Worm (Caenorhabditis elegans) whole organism, L4/young adult: Measurements from ENCODE around the gene trpp-1.

ENCODE experiments used
- W03F9.2 ChIP-seq: fragments of 150-350 bp; optimal IDR thresholded peaks from 2 replicates; lab custom pipeline; 2014; ENCODE audit warnings: missing biosample characterization, missing genetic modification characterization
- dao-5 ChIP-seq: sonication (generic microtip); optimal IDR thresholded peaks from 2 replicates; lab custom pipeline; 2016; ENCODE audit warnings: missing genotype, missing genetic modification characterization, moderate library complexity, missing compliant biosample characterization
- him-1 ChIP-seq: sonication (generic microtip); optimal IDR thresholded peaks from 2 replicates; lab custom pipeline; 2016; ENCODE audit warnings: missing genotype, missing genetic modification reagents, missing genetic modification characterization, missing compliant biosample characterization

Gene trpp-1

DNA sequence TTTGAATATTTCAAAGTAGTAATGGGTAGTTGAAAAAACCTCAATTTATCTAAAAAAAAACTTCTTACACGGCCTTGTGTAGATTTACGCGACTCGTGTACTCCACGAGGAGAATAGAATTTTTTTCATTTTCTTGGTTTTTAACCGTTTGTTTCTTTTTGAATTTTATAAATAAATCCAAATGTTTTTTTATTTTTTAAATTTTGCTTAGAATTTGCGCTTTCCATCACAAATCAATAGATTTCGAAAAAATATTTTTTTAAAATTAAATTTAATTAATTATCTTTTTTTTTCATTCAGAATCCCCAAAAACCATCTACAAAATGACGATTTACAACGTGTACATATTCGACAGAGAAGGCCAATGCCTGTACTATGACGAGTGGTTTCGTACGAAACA, at the start of gene trpp-1:
Gene trpp-1, plus strand, starts transcription at position 301 of the 400 bp plus-strand sequence.
- no peak for TF ChIP-seq W03F9.2 (tag; lab: Kevin White, UChicago)
- TF ChIP-seq dao-5 (tag; lab: Kevin White, UChicago): no peak
- TF ChIP-seq him-1 (tag; lab: Kevin White, UChicago): no peak

DNA sequence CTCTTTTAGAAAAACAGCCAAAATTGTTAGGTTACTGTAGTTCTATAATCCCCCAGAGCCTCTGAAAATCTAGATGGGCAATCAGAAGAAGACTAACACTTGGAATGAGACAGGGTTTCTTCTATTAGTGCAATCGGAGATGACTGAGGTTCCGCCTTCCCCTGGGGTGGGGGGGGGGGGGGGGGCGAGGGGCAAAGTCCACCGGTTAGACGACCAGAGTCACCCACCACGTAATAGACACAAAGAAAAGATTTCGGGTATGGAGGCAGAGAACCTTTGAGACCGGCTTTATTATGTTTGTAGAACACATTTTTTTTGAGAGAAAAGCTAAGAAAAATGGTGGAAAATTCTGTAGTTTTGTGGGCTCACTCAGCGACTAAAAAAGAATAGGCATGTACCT, 49.2 kb upstream of the trpp-1 start:
- TF ChIP-seq dao-5 (tag; lab: Kevin White, UChicago) (no peak), him-1 (tag; lab: Kevin White, UChicago) (no peak), W03F9.2 (tag; lab: Kevin White, UChicago) (no peak)

- no peak for TF ChIP-seq W03F9.2 (tag; lab: Kevin White, UChicago)
- no peak for TF ChIP-seq dao-5 (tag; lab: Kevin White, UChicago)
- no peak for TF ChIP-seq him-1 (tag; lab: Kevin White, UChicago)
Observed at ce11 chrV:153867-154266, 47.5 kb upstream of the trpp-1 start.

DNA sequence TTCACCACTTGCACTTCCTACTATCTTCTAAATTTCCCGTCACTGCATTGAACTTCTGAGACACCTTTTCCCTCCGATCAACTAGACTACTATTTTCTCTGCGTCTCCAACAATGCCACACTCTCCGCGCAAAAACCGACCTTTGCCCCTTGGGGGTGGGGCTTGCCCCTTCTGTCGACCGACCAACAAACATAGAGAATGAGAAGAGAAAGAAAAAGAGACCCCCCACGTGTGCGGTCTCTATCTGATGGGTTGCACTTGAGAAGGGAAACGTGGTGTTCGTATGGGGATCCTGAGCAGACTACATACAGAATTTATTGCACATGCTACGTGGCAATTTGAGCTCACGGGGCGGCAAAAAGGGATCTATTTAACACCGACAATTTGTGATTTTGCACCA, 46.2 kb upstream of the trpp-1 start:
- TF ChIP-seq W03F9.2 (tag; lab: Kevin White, UChicago): no peak
- TF ChIP-seq him-1 (tag; lab: Kevin White, UChicago): no peak
- no peak for TF ChIP-seq dao-5 (tag; lab: Kevin White, UChicago)

DNA sequence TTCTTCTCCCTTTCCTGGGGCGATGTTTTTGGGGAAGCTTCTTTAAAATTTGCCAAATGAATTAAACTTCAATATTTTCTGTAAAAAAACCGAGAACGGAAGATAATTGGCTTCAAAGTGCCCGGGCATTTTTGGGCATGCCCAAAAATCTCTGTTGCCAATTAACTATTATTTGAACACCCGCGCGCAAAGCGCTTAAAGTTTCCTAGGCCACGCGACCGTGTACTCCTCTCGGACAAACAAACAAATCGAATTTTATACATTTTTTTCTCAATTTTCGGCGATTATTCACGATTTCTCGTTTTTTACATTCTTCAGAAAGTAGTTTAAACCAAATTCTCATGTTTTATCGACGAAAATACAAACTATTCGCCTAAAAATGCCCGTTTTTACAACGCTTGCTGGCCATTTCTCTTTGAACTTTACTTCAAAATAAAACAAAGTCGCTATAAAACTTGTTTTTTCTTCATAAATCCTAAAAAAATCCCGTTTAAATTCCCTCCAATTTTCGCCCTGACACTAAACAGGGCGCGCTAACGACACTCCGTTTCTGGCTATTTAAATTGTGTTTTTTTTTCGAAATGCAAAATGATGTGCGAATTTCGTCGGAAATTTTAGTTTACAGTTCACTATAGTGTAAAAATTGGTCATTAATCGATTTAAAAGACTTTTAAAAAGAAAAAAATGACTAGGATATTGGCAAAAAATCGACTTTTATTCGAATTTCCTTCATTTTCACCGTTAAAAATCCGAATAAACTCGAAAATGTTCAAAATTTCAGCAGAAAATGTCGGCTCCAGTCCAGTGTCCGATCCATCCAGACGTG, 45.1 kb upstream of the trpp-1 start, which contains the start of gene ttb-1:
Gene ttb-1, plus strand, starts transcription at position 776 of the 826 bp plus-strand sequence.
- no peak for TF ChIP-seq W03F9.2 (tag; lab: Kevin White, UChicago)
- TF ChIP-seq him-1 (tag; lab: Kevin White, UChicago): no peak
- TF ChIP-seq dao-5 (tag; lab: Kevin White, UChicago): no peak

DNA sequence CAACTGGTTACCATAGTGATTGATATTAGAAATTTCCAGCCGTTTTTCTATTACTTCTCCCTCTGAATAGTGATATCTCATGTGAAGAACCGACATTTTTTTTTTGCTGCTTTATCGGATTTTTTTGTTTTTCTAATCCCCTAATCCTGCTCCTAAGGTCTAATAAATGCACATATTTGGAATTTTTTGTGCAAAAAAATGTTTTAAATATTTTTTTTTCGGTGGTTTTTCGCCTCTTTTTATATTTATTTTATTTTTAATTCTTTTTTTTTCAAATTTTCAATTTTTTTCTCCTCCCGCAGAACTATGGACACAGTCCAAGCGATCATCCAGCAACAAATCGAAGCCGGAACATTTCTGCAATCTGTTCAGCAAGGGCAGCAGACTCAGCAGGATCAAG, 34.7 kb upstream of the trpp-1 start, which contains the start of gene Y108G3AL.2:
Gene Y108G3AL.2, plus strand, starts transcription at position 301 of the 400 bp plus-strand sequence.
- no peak for TF ChIP-seq dao-5 (tag; lab: Kevin White, UChicago)
- TF ChIP-seq W03F9.2 (tag; lab: Kevin White, UChicago): no peak
- TF ChIP-seq him-1 (tag; lab: Kevin White, UChicago): no peak

DNA sequence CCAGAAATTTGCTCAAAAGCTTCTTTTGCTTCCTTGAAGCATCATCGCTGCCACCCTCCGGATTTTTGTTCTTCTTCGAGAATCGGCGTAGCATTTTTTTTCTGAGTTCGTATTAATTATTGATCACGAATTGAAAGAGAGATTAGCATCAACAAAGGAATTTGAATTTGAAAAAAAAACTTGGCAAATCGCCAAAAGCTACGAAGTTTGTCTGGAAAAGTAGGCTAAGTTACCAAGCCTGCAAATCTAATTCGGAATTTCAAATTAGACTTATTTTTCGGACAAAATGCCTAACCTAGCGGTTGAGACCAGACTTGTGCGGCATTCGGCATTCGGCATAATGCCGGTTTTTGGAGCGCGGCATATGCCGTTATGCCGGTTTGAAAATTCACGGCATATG, 29.3 kb upstream of the trpp-1 start, which contains the start of gene cfap-36:
Gene cfap-36, minus strand, starts transcription at position 101 of the 400 bp plus-strand sequence.
- TF ChIP-seq W03F9.2 (tag; lab: Kevin White, UChicago) (no peak), dao-5 (tag; lab: Kevin White, UChicago) (no peak), him-1 (tag; lab: Kevin White, UChicago) (no peak)

- no peak for TF ChIP-seq dao-5 (tag; lab: Kevin White, UChicago)
- TF ChIP-seq him-1 (tag; lab: Kevin White, UChicago): no peak
- TF ChIP-seq W03F9.2 (tag; lab: Kevin White, UChicago): no peak
Observed at ce11 chrV:173437-173836, 28.0 kb upstream of the trpp-1 start.

DNA sequence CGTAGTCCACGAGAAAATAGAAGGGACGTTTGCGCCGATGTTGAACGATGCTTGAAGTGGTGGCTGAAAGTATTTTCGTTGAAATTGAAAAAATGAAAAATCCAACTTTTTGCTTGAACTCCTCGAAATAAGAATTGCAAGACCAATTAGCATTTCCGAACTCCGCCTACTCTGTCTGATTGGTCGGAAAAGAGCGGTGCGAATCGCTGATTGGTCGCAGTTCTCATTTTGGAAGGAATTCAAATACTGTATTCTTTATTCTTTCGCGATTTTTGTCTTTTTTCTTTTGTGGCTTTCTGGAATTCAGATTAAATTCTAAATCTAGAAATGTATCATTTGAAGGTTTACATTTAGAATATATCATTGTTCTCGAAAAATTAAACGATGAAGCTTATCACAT, 26.9 kb upstream of the trpp-1 start:
- TF ChIP-seq W03F9.2 (tag; lab: Kevin White, UChicago): no peak
- no peak for TF ChIP-seq him-1 (tag; lab: Kevin White, UChicago)
- TF ChIP-seq dao-5 (tag; lab: Kevin White, UChicago): no peak

ce11 chrV:176870-177467, 24.4 kb upstream of the trpp-1 start, which contains the start of gene cul-3:
cul-3 (plus strand) TSS chrV:177417.
- TF ChIP-seq W03F9.2 (tag; lab: Kevin White, UChicago): peak; percentile 8
- no peak for TF ChIP-seq him-1 (tag; lab: Kevin White, UChicago)

ce11 chrV:185124-185523, 16.3 kb upstream of the trpp-1 start:
- TF ChIP-seq dao-5 (tag; lab: Kevin White, UChicago) (no peak), him-1 (tag; lab: Kevin White, UChicago) (no peak), W03F9.2 (tag; lab: Kevin White, UChicago) (no peak)

ce11 chrV:185694-186217, 15.6 kb upstream of the trpp-1 start, which contains the start of gene arid-1:
arid-1 (plus strand) TSS chrV:186167.
- TF ChIP-seq him-1 (tag; lab: Kevin White, UChicago): no peak
- peak; percentile 31 for TF ChIP-seq W03F9.2 (tag; lab: Kevin White, UChicago)

DNA sequence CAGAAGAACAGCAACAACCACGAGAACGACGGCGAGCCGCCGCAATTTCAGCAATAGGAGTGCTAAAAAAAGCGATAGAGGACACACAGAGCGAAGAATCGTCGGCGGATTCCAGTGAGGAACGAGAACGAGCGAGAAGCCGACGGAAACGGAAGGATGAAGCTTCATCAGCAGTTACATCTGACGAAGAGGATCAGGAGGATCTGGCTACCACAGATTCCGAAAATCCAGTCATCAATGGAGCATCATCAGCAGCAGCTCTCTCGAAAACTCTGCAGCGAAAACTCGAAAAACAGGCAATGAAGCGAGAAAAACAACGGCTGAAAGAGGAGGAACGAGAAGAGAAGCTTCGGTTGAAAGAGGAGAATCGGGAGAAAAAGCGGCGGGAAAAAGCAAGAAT, 12.0 kb upstream of the trpp-1 start:
- TF ChIP-seq dao-5 (tag; lab: Kevin White, UChicago): no peak
- no peak for TF ChIP-seq him-1 (tag; lab: Kevin White, UChicago)
- no peak for TF ChIP-seq W03F9.2 (tag; lab: Kevin White, UChicago)
